Worm (Caenorhabditis elegans) whole organism, early embryonic: ENCODE results near the gene msp-152.

Source experiments
- B0310.2 ChIP-seq: sonication (generic microtip); optimal IDR thresholded peaks from 2 replicates; lab custom pipeline; 2016; ENCODE audit warnings: mild to moderate bottlenecking, missing genetic modification characterization, missing compliant biosample characterization
- F13C5.2 ChIP-seq: sonication (generic microtip); optimal IDR thresholded peaks from 2 replicates; lab custom pipeline; 2017; ENCODE audit warnings: mild to moderate bottlenecking, missing genetic modification characterization, inconsistent platforms, missing compliant biosample characterization
- aly-1 ChIP-seq: sonication (generic microtip); optimal IDR thresholded peaks from 2 replicates; lab custom pipeline; 2016; ENCODE audit warnings: missing genetic modification characterization, missing compliant biosample characterization
- ama-1 ChIP-seq: fragments of 150-350 bp; optimal IDR thresholded peaks from 2 replicates; lab custom pipeline; 2014
- ceh-13 ChIP-seq: fragments of 200-800 bp; sonication (Bioruptor generic); optimal IDR thresholded peaks from 2 replicates; lab custom pipeline; 2018; ENCODE audit warnings: mild to moderate bottlenecking, missing genetic modification characterization, missing compliant biosample characterization
- ets-7 ChIP-seq: sonication (generic microtip); optimal IDR thresholded peaks from 2 replicates; lab custom pipeline; 2016; ENCODE audit warnings: missing genotype, missing genetic modification characterization, missing compliant biosample characterization
- flt-1 ChIP-seq: fragments of 200-800 bp; sonication (Bioruptor generic); IDR thresholded peaks from 2 replicates; pipeline ENCODE4 v1.3.6; 2022; ENCODE audit warnings: missing genetic modification characterization, missing compliant biosample characterization
- hmbx-1 ChIP-seq: sonication (generic microtip); optimal IDR thresholded peaks from 2 replicates; lab custom pipeline; 2016; ENCODE audit warnings: mild to moderate bottlenecking, missing genetic modification characterization, missing compliant biosample characterization
- hmg-4 ChIP-seq: fragments of 200-800 bp; sonication (Bioruptor generic); optimal IDR thresholded peaks from 2 replicates; lab custom pipeline; 2018; ENCODE audit warnings: mild to moderate bottlenecking, missing genetic modification characterization, missing compliant biosample characterization
- pes-1 ChIP-seq: fragments of 200-800 bp; sonication (Bioruptor generic); IDR thresholded peaks from 2 replicates; pipeline ENCODE4 v1.3.6; 2022; ENCODE audit warnings: missing genetic modification reagents, missing genetic modification characterization, missing compliant biosample characterization
- scrt-1 ChIP-seq: fragments of 200-800 bp; sonication (Bioruptor generic); IDR thresholded peaks from 2 replicates; pipeline ENCODE4 v1.3.6; 2022; ENCODE audit warnings: missing genetic modification characterization, missing compliant biosample characterization
- tbx-11 ChIP-seq: fragments of 200-800 bp; sonication (Bioruptor generic); IDR thresholded peaks from 2 replicates; pipeline ENCODE4 v1.3.6; 2022; ENCODE audit warnings: missing genetic modification characterization, missing compliant biosample characterization
- tbx-37 ChIP-seq: fragments of 200-800 bp; sonication (Bioruptor generic); conservative IDR thresholded peaks from 2 replicates; pipeline ENCODE4 v1.3.6; 2022; ENCODE audit warnings: missing genetic modification reagents, missing genetic modification characterization, missing compliant biosample characterization

ce11 chrII:4892594-4892993 lies 40.2 kb upstream of the msp-152 start, which contains the start of gene msp-33:
- TF ChIP-seq hmg-4 (GFP tag; lab: Kevin White, UChicago) = no peak
- TF ChIP-seq tbx-11 (GFP tag; lab: Robert Waterston, UW) = no peak
- no peak for TF ChIP-seq ama-1 (lab: Kevin White, UChicago)
- no peak for TF ChIP-seq ceh-13 (GFP tag; lab: Kevin White, UChicago)
- no peak for TF ChIP-seq F13C5.2 (tag; lab: Kevin White, UChicago)
- no peak for TF ChIP-seq B0310.2 (tag; lab: Kevin White, UChicago)
- TF ChIP-seq ets-7 = no peak
- no peak for TF ChIP-seq scrt-1 (GFP tag; lab: Robert Waterston, UW)
- TF ChIP-seq aly-1 (tag; lab: Kevin White, UChicago) = no peak
- no peak for TF ChIP-seq hmbx-1 (tag; lab: Kevin White, UChicago)
- no peak for TF ChIP-seq flt-1 (GFP tag; lab: Robert Waterston, UW)
- no peak for TF ChIP-seq pes-1 (GFP tag; lab: Robert Waterston, UW)
- TF ChIP-seq tbx-37 (GFP tag; lab: Robert Waterston, UW) = no peak
